Fruit fly (Drosophila melanogaster) whole organism, prepupa: ENCODE results near the gene gkt.

Experiments used
- Blimp-1 ChIP-seq: fragments of 200-800 bp; sonication (Bioruptor generic); optimal IDR thresholded peaks from 3 replicates; lab custom pipeline; 2017; ENCODE audit warnings: missing biosample characterization, missing genetic modification characterization, mild to moderate bottlenecking, moderate library complexity, missing genetic modification reagents
- CG10631 ChIP-seq: fragments of 200-800 bp; sonication (Bioruptor generic); optimal IDR thresholded peaks from 2 replicates; lab custom pipeline; 2016; ENCODE audit warnings: missing biosample characterization, missing genetic modification characterization
- CG10669 ChIP-seq: fragments of 200-800 bp; sonication (Bioruptor generic); optimal IDR thresholded peaks from 3 replicates; lab custom pipeline; 2018; ENCODE audit warnings: missing biosample characterization, mild to moderate bottlenecking, missing genetic modification characterization, moderate library complexity
- CG11294 ChIP-seq: fragments of 200-800 bp; sonication (Bioruptor generic); IDR thresholded peaks from 2 replicates; pipeline ENCODE4 v1.3.6; 2022; ENCODE audit warnings: missing biosample characterization, missing genetic modification characterization
- CG11762 ChIP-seq: fragments of 200-800 bp; sonication (Bioruptor generic); optimal IDR thresholded peaks from 3 replicates; lab custom pipeline; 2016; ENCODE audit warnings: missing biosample characterization, missing genetic modification characterization; ENCODE audit not compliant: insufficient read depth
- CG11902 ChIP-seq: fragments of 200-800 bp; sonication (Bioruptor generic); optimal IDR thresholded peaks from 3 replicates; lab custom pipeline; 2016; ENCODE audit warnings: missing biosample characterization, missing genetic modification characterization
- CG15336 ChIP-seq: fragments of 200-800 bp; sonication (Bioruptor generic); IDR thresholded peaks from 2 replicates; pipeline ENCODE4 v1.3.6; 2022; ENCODE audit warnings: missing biosample characterization, missing genetic modification characterization
- CG1621 ChIP-seq: fragments of 200-800 bp; sonication (Bioruptor generic); optimal IDR thresholded peaks from 3 replicates; lab custom pipeline; 2018; ENCODE audit warnings: missing biosample characterization, mild to moderate bottlenecking, missing genetic modification characterization
- CG16779 ChIP-seq: fragments of 200-800 bp; sonication (Bioruptor generic); optimal IDR thresholded peaks from 3 replicates; lab custom pipeline; 2017; ENCODE audit warnings: missing biosample characterization, mild to moderate bottlenecking, missing genetic modification characterization
- CG3032 ChIP-seq: fragments of 200-800 bp; optimal IDR thresholded peaks from 2 replicates; lab custom pipeline; 2019; ENCODE audit warnings: missing biosample characterization, mild to moderate bottlenecking, missing genetic modification characterization, moderate library complexity
- CG31627 ChIP-seq: fragments of 200-800 bp; sonication (Bioruptor generic); optimal IDR thresholded peaks from 3 replicates; lab custom pipeline; 2016; ENCODE audit warnings: missing biosample characterization, missing genetic modification characterization
- CG32006 ChIP-seq: fragments of 200-800 bp; sonication (Bioruptor generic); optimal IDR thresholded peaks from 3 replicates; lab custom pipeline; 2017; ENCODE audit warnings: missing biosample characterization, mild to moderate bottlenecking, missing genetic modification characterization
- CG34406 ChIP-seq: fragments of 200-800 bp; sonication (Bioruptor generic); optimal IDR thresholded peaks from 3 replicates; lab custom pipeline; 2016; ENCODE audit warnings: missing biosample characterization, missing genetic modification characterization
- CG3919 ChIP-seq: fragments of 200-800 bp; sonication (Bioruptor generic); optimal IDR thresholded peaks from 3 replicates; lab custom pipeline; 2016; ENCODE audit warnings: missing biosample characterization, missing genetic modification characterization
- CG6163 ChIP-seq: fragments of 200-800 bp; sonication (Bioruptor generic); IDR thresholded peaks from 3 replicates; pipeline ENCODE4 v1.3.6; 2022; ENCODE audit warnings: missing biosample characterization, missing genetic modification characterization
- CG6276 ChIP-seq: fragments of 200-800 bp; sonication (Bioruptor generic); optimal IDR thresholded peaks from 2 replicates; lab custom pipeline; 2017; ENCODE audit warnings: missing biosample characterization, mild to moderate bottlenecking, missing genetic modification characterization
- CG6792 ChIP-seq: fragments of 200-800 bp; sonication (Bioruptor generic); optimal IDR thresholded peaks from 3 replicates; lab custom pipeline; 2016; ENCODE audit warnings: missing biosample characterization, missing genetic modification characterization
- CG6854 ChIP-seq: fragments of 200-800 bp; sonication (Bioruptor generic); optimal IDR thresholded peaks from 2 replicates; lab custom pipeline; 2017; ENCODE audit warnings: missing biosample characterization, mild to moderate bottlenecking, missing genetic modification characterization
- CG7368 ChIP-seq: fragments of 200-800 bp; sonication (Bioruptor generic); optimal IDR thresholded peaks from 3 replicates; lab custom pipeline; 2016; ENCODE audit warnings: missing biosample characterization, missing genetic modification characterization
- CG8119 ChIP-seq: fragments of 200-800 bp; sonication (Bioruptor generic); IDR thresholded peaks from 3 replicates; pipeline ENCODE4 v1.3.6; 2022; ENCODE audit warnings: missing biosample characterization, missing genetic modification characterization
- CG8319 ChIP-seq: fragments of 200-800 bp; sonication (Bioruptor generic); optimal IDR thresholded peaks from 3 replicates; lab custom pipeline; 2016; ENCODE audit warnings: missing biosample characterization, missing genetic modification characterization
- CG8632 ChIP-seq: fragments of 200-800 bp; sonication (Bioruptor generic); optimal IDR thresholded peaks from 3 replicates; lab custom pipeline; 2016; ENCODE audit warnings: missing biosample characterization, missing genetic modification characterization
- CG9139 ChIP-seq: fragments of 200-800 bp; sonication (Bioruptor generic); optimal IDR thresholded peaks from 3 replicates; lab custom pipeline; 2017; ENCODE audit warnings: missing biosample characterization, mild to moderate bottlenecking, missing genetic modification characterization
- Eip78C ChIP-seq: fragments of 200-800 bp; sonication (Bioruptor generic); peaks from one replicate; lab custom pipeline; 2016; ENCODE audit warnings: missing biosample characterization, missing genetic modification characterization
- Eip93F ChIP-seq: fragments of 200-800 bp; sonication (Bioruptor generic); optimal IDR thresholded peaks from 2 replicates; lab custom pipeline; 2016; ENCODE audit warnings: missing biosample characterization, mild to moderate bottlenecking, missing genetic modification characterization
- Ets21C ChIP-seq: fragments of 200-800 bp; sonication (Bioruptor generic); optimal IDR thresholded peaks from 3 replicates; lab custom pipeline; 2016; ENCODE audit warnings: missing biosample characterization, missing genetic modification characterization
- Ets96B ChIP-seq: fragments of 200-800 bp; optimal IDR thresholded peaks from 2 replicates; lab custom pipeline; 2019; ENCODE audit warnings: missing biosample characterization, mild to moderate bottlenecking, missing genetic modification characterization, moderate library complexity
- Gug ChIP-seq: fragments of 200-800 bp; sonication (Bioruptor generic); IDR thresholded peaks from 2 replicates; pipeline ENCODE4 v1.3.6; 2022; ENCODE audit warnings: missing biosample characterization, missing genetic modification characterization
- Hr38 ChIP-seq: sonication (Bioruptor generic); optimal IDR thresholded peaks from 2 replicates; lab custom pipeline; 2016; ENCODE audit warnings: missing biosample characterization, missing genetic modification characterization
- Hr39 ChIP-seq: fragments of 200-800 bp; sonication (Bioruptor generic); optimal IDR thresholded peaks from 2 replicates; lab custom pipeline; 2016; ENCODE audit warnings: missing biosample characterization, missing genetic modification characterization
- Hr4 ChIP-seq: fragments of 200-800 bp; sonication (Bioruptor generic); optimal IDR thresholded peaks from 3 replicates; lab custom pipeline; 2016; ENCODE audit warnings: missing biosample characterization, missing genetic modification characterization
- Lpt ChIP-seq: fragments of 200-800 bp; sonication (Bioruptor generic); optimal IDR thresholded peaks from 3 replicates; lab custom pipeline; 2016; ENCODE audit warnings: missing biosample characterization, missing genetic modification characterization
- Met ChIP-seq: fragments of 200-800 bp; sonication (Bioruptor generic); optimal IDR thresholded peaks from 3 replicates; lab custom pipeline; 2016; ENCODE audit warnings: missing biosample characterization, missing genetic modification characterization
- Sox102F ChIP-seq: fragments of 200-800 bp; sonication (Bioruptor generic); optimal IDR thresholded peaks from 2 replicates; lab custom pipeline; 2016; ENCODE audit warnings: missing biosample characterization, mild to moderate bottlenecking, missing genetic modification characterization
- Sox14 ChIP-seq: fragments of 200-800 bp; sonication (Bioruptor generic); optimal IDR thresholded peaks from 3 replicates; lab custom pipeline; 2016; ENCODE audit warnings: missing biosample characterization, missing genetic modification characterization
- Sox15 ChIP-seq: fragments of 200-800 bp; sonication (Bioruptor generic); optimal IDR thresholded peaks from 3 replicates; lab custom pipeline; 2016; ENCODE audit warnings: missing biosample characterization, missing genetic modification characterization
- acj6 ChIP-seq: fragments of 200-800 bp; sonication (Bioruptor generic); optimal IDR thresholded peaks from 3 replicates; lab custom pipeline; 2016; ENCODE audit warnings: missing biosample characterization, missing genetic modification characterization
- cyc ChIP-seq: fragments of 200-800 bp; sonication (Bioruptor generic); optimal IDR thresholded peaks from 3 replicates; lab custom pipeline; 2016; ENCODE audit warnings: missing biosample characterization, missing genetic modification characterization
- dsx ChIP-seq: fragments of 200-800 bp; optimal IDR thresholded peaks from 3 replicates; lab custom pipeline; 2019; ENCODE audit warnings: missing biosample characterization, mild to moderate bottlenecking, missing genetic modification characterization, moderate library complexity; ENCODE audit not compliant: poor library complexity, severe bottlenecking
- eg ChIP-seq: fragments of 200-800 bp; sonication (Bioruptor generic); IDR thresholded peaks from 3 replicates; pipeline ENCODE4 v1.3.6; 2022; ENCODE audit warnings: missing biosample characterization, missing genetic modification characterization
- esn ChIP-seq: fragments of 200-800 bp; sonication (Bioruptor generic); optimal IDR thresholded peaks from 2 replicates; lab custom pipeline; 2016; ENCODE audit warnings: missing biosample characterization, mild to moderate bottlenecking, missing genetic modification characterization, moderate library complexity
- fd59A ChIP-seq: fragments of 200-800 bp; sonication (Bioruptor generic); optimal IDR thresholded peaks from 2 replicates; lab custom pipeline; 2017; ENCODE audit warnings: missing biosample characterization, mild to moderate bottlenecking, missing genetic modification characterization, missing genetic modification reagents
- lz ChIP-seq: fragments of 200-800 bp; sonication (Bioruptor generic); optimal IDR thresholded peaks from 3 replicates; lab custom pipeline; 2016; ENCODE audit warnings: missing biosample characterization, missing genetic modification characterization
- net ChIP-seq: fragments of 200-800 bp; sonication (Bioruptor generic); optimal IDR thresholded peaks from 3 replicates; lab custom pipeline; 2016; ENCODE audit warnings: missing biosample characterization, missing genetic modification characterization
- pdm3 ChIP-seq: fragments of 200-800 bp; sonication (Bioruptor generic); optimal IDR thresholded peaks from 3 replicates; lab custom pipeline; 2016; ENCODE audit warnings: missing biosample characterization, missing genetic modification characterization
- salr ChIP-seq, 2 experiments: fragments of 200-800 bp; sonication (Bioruptor generic); optimal IDR thresholded peaks; 3 replicates each; lab custom pipeline; 2016 to 2018; ENCODE audit warnings: missing biosample characterization in 2 of 2, missing genetic modification characterization in 2 of 2, mild to moderate bottlenecking in 1 of 2
- spab ChIP-seq: fragments of 200-800 bp; sonication (Bioruptor generic); optimal IDR thresholded peaks from 2 replicates; lab custom pipeline; 2017; ENCODE audit warnings: missing biosample characterization, mild to moderate bottlenecking, missing genetic modification characterization, missing genetic modification reagents
- ss ChIP-seq, 2 experiments: fragments of 200-800 bp; sonication (Bioruptor generic); optimal IDR thresholded peaks; 2 replicates in 1 of 2; 3 replicates in 1 of 2; lab custom pipeline; 2017 to 2018; ENCODE audit warnings: mild to moderate bottlenecking in 2 of 2, missing biosample characterization in 2 of 2, missing genetic modification characterization in 2 of 2, moderate library complexity in 1 of 2
- svp ChIP-seq: fragments of 200-800 bp; sonication (Bioruptor generic); peaks from one replicate; lab custom pipeline; 2016; ENCODE audit warnings: missing biosample characterization, missing genetic modification characterization
- topi ChIP-seq: fragments of 200-800 bp; sonication (Bioruptor generic); optimal IDR thresholded peaks from 3 replicates; lab custom pipeline; 2016; ENCODE audit warnings: missing biosample characterization, missing genetic modification characterization
- vri ChIP-seq: fragments of 200-800 bp; sonication (Bioruptor generic); optimal IDR thresholded peaks from 3 replicates; lab custom pipeline; 2016; ENCODE audit warnings: missing biosample characterization, mild to moderate bottlenecking, missing genetic modification characterization

gkt gene

DNA sequence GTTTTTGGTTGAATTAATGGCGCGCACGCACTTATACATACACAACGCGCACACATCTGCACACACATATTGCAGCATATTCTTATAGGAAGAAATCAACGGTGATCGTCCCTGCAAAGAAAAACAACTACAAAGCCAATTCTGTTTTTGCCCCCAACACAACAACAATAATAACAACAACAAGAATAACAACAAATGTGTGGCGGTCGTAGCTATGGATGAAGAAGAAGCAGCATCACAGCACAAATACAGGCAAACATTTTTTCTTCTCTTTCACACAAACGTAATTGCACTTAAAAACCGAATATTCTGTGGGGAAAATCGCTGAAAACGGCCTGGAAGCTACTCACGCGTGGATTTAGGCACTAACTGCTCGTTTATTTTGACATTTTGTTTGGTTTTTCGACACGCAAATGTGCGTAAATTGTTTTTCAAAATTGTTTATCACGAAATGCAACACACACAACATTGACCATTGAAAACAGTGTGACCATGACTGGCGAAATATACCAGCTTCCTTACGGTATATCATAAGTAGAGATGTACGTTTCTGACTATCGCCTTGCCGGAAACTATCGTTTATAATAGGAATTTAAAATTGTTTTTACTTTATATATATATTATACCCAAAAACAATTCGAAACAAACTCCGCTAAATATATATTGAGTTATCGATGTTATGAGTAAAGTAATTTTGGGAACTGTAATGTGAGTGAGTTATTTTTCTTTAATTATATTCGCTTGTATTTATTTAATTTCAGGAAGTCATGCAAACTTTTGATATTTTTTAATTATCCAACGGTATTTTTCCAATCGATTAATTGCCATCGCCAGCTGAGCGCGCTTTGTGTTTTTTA lies at the start of gene gkt, which contains the start of gene Mad:
TSS of gene gkt (plus strand) at position 807 of the 857 bp plus-strand sequence.
TSS of gene Mad (minus strand) at position 500 of the 857 bp plus-strand sequence.
- TF ChIP-seq svp (GFP tag; lab: Kevin White, UChicago) (no peak), CG32006 (GFP tag; lab: Kevin White, UChicago) (peak; percentile 0), spab (no peak), Ets21C (GFP tag; lab: Kevin White, UChicago) (no peak), CG34406 (GFP tag; lab: Kevin White, UChicago) (no peak), ss (GFP tag; optimal IDR thresholded peaks at IDR 0.05; lab: Kevin White, UChicago) (peak; percentile 32 to 40), CG10631 (GFP tag; lab: Kevin White, UChicago) (peak; percentile 14), CG6792 (GFP tag; lab: Kevin White, UChicago) (no peak), Sox15 (GFP tag; lab: Kevin White, UChicago) (no peak), CG16779 (tag; lab: Kevin White, UChicago) (peak; percentile 49), CG11762 (GFP tag; lab: Kevin White, UChicago) (no peak), lz (GFP tag; lab: Kevin White, UChicago) (no peak), vri (GFP tag; lab: Kevin White, UChicago) (no peak), Blimp-1 (no peak), cyc (GFP tag; lab: Kevin White, UChicago) (no peak), CG6163 (GFP tag; lab: Robert Waterston, UW) (no peak; the same call in 2 of the 3 replicates), pdm3 (no peak), CG7368 (GFP tag; lab: Kevin White, UChicago) (no peak), Sox102F (no peak), fd59A (GFP tag; lab: Kevin White, UChicago) (no peak), Gug (GFP tag; lab: Robert Waterston, UW) (0 out of 2 replicates have a peak, but pooled peaks have one; percentile 11), CG15336 (GFP tag; lab: Robert Waterston, UW) (peak; percentile 6; the same call in 1 of the 2 replicates), topi (GFP tag; lab: Kevin White, UChicago) (no peak), CG8319 (no peak), Hr4 (GFP tag; lab: Kevin White, UChicago) (no peak), eg (GFP tag; lab: Robert Waterston, UW) (peak; percentile 50; the same call in 1 of the 3 replicates), Lpt (no peak), CG8119 (GFP tag; lab: Robert Waterston, UW) (peak; percentile 49; the same call in 1 of the 3 replicates), CG8632 (GFP tag; lab: Kevin White, UChicago) (no peak), Sox14 (GFP tag; lab: Kevin White, UChicago) (no peak), CG11902 (GFP tag; lab: Kevin White, UChicago) (no peak), CG9139 (peak; percentile 26), Eip78C (GFP tag; lab: Kevin White, UChicago) (peak; percentile 39), CG31627 (GFP tag; lab: Kevin White, UChicago) (no peak), acj6 (GFP tag; lab: Kevin White, UChicago) (peak; percentile 61), net (GFP tag; lab: Kevin White, UChicago) (no peak), Hr38 (GFP tag; lab: Kevin White, UChicago) (no peak), salr (GFP tag; optimal IDR thresholded peaks at IDR 0.05; lab: Kevin White, UChicago) (no peak), Met (no peak), CG3032 (tag; lab: Kevin White, UChicago) (no peak), CG3919 (GFP tag; lab: Kevin White, UChicago) (no peak), Ets96B (no peak), dsx (GFP tag; lab: Kevin White, UChicago) (no peak), CG11294 (GFP tag; lab: Robert Waterston, UW) (no peak), esn (GFP tag; lab: Kevin White, UChicago) (no peak), CG10669 (GFP tag; lab: Kevin White, UChicago) (no peak), CG1621 (tag; lab: Kevin White, UChicago) (no peak), Hr39 (GFP tag; lab: Kevin White, UChicago) (no peak), CG6276 (GFP tag; lab: Kevin White, UChicago) (peak; percentile 12), CG6854 (GFP tag; lab: Kevin White, UChicago) (no peak), Eip93F (GFP tag; lab: Kevin White, UChicago) (no peak)
